Worm (Caenorhabditis elegans): ENCODE measurements around the gene ddp-1.

DNA sequence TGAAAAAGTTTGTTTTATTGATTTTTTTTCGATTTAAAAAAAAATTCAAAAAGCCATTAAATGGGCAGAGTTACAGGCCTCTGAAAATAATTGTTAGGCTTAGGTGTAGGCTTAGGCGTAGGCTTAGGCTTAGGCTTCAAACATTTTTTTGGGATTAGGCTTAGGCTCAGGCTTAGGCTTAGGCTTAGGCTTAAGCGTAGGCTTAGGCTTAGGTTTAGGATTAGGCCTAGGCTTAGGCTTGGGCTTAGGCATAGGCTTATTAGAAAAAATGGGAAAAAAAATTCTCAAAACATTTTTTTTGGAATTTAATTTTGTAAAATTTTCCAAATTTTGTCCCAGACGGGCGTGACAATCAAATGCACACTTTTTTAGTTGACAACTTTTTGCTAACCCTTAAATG, 3.5 kb upstream of the ddp-1 start:
- TF ChIP-seq odd-2 (tag; optimal IDR thresholded peaks at IDR 0.05) (no peak), npax-4 (tag; optimal IDR thresholded peaks at IDR 0.05) (no peak), ceh-34 (tag; optimal IDR thresholded peaks at IDR 0.05) (no peak), C38D4.7 (GFP tag; optimal IDR thresholded peaks at IDR 0.05) (no peak), nfya-1 (tag; optimal IDR thresholded peaks at IDR 0.05) (no peak), C08G9.2 (tag; optimal IDR thresholded peaks at IDR 0.05) (no peak)
